Worm (Caenorhabditis elegans): ENCODE measurements around the gene F38B6.8.

F38B6.8 gene

ce11 chrX:6640570-6641199, 41.9 kb downstream of the F38B6.8 start, which contains the start of gene nhr-120:
TSS of gene nhr-120 (minus strand) at chrX:6640620.
- TF ChIP-seq irx-1 (tag; optimal IDR thresholded peaks at IDR 0.05) (no peak), nhr-90 (tag; optimal IDR thresholded peaks at IDR 0.05; ENCODE audit: poor library complexity) (no peak), unc-30 (tag; optimal IDR thresholded peaks at IDR 0.05) (no peak), hpl-2 (GFP tag; optimal IDR thresholded peaks at IDR 0.05) (no peak), efl-1 (optimal IDR thresholded peaks at IDR 0.05) (no peak), efl-1 (GFP tag; optimal IDR thresholded peaks at IDR 0.05 in 1 of 2) (peak in 1 of 2 experiments; percentile 46), nhr-28 (tag; optimal IDR thresholded peaks at IDR 0.05) (no peak), unc-62 (GFP tag; optimal IDR thresholded peaks at IDR 0.05) (no peak), C34B4.2 (tag; optimal IDR thresholded peaks at IDR 0.05) (no peak), elt-3 (tag; optimal IDR thresholded peaks at IDR 0.05) (peak in 1 of 6 experiments; percentile 57), blmp-1 (tag; optimal IDR thresholded peaks at IDR 0.05) (peak; percentile 70), unc-130 (tag; optimal IDR thresholded peaks at IDR 0.05) (no peak), Y116A8C.19 (tag; optimal IDR thresholded peaks at IDR 0.05; ENCODE audit: borderline replicate concordance) (no peak), jun-1 (tag; optimal IDR thresholded peaks at IDR 0.05) (no peak), nhr-76 (tag; optimal IDR thresholded peaks at IDR 0.05) (no peak), skn-1 (tag; optimal IDR thresholded peaks at IDR 0.05) (no peak)

ce11 chrX:6638985-6639573, 43.5 kb downstream of the F38B6.8 start:
- TF ChIP-seq nhr-20 (tag; optimal IDR thresholded peaks at IDR 0.05) (peak; percentile 71), swsn-7 (tag; optimal IDR thresholded peaks at IDR 0.05) (no peak), elt-2 (tag; optimal IDR thresholded peaks at IDR 0.05) (peak; percentile 50), elt-3 (tag; optimal IDR thresholded peaks at IDR 0.05) (peak in 2 of 6 experiments; percentile 35 to 80), unc-30 (tag; optimal IDR thresholded peaks at IDR 0.05) (no peak), pag-3 (tag; optimal IDR thresholded peaks at IDR 0.05; ENCODE audit: borderline replicate concordance, insufficient read depth) (no peak), snu-23 (GFP tag; optimal IDR thresholded peaks at IDR 0.05) (peak; percentile 50), xbp-1 (tag; optimal IDR thresholded peaks at IDR 0.05) (no peak), unc-130 (tag; optimal IDR thresholded peaks at IDR 0.05) (no peak), nhr-11 (tag; optimal IDR thresholded peaks at IDR 0.05) (no peak), ztf-4 (tag; optimal IDR thresholded peaks at IDR 0.05) (no peak), jun-1 (tag; optimal IDR thresholded peaks at IDR 0.05) (no peak), alr-1 (tag; optimal IDR thresholded peaks at IDR 0.05; ENCODE audit: borderline replicate concordance) (no peak), nhr-19 (GFP tag; conservative IDR thresholded peaks at IDR 0.05) (peak; percentile 34; the same call in 1 of the 2 replicates), hlh-4 (tag; optimal IDR thresholded peaks at IDR 0.05) (no peak), nhr-47 (tag; optimal IDR thresholded peaks at IDR 0.05) (no peak), nhr-237 (tag; optimal IDR thresholded peaks at IDR 0.05) (no peak), sptf-1 (tag; optimal IDR thresholded peaks at IDR 0.05) (no peak), nhr-71 (tag; optimal IDR thresholded peaks at IDR 0.05) (peak; percentile 50), lin-14 (GFP tag; optimal IDR thresholded peaks at IDR 0.05) (peak; percentile 56), nhr-90 (tag; optimal IDR thresholded peaks at IDR 0.05; ENCODE audit: poor library complexity) (peak; percentile 31), nhr-85 (tag) (peak; percentile 82), tbx-2 (tag; optimal IDR thresholded peaks at IDR 0.05) (peak; percentile 17), lin-35 (GFP tag; optimal IDR thresholded peaks at IDR 0.05) (peak in 1 of 2 experiments; percentile 52), unc-62 (GFP tag; optimal IDR thresholded peaks at IDR 0.05) (no peak), blmp-1 (tag; optimal IDR thresholded peaks at IDR 0.05) (peak; percentile 73), ceh-63 (GFP tag; optimal IDR thresholded peaks at IDR 0.05) (no peak), isw-1 (GFP tag; IDR thresholded peaks at IDR 0.05) (no peak), lsy-2 (tag; optimal IDR thresholded peaks at IDR 0.05) (peak in 1 of 2 experiments; percentile 4)

ce11 chrX:6637933-6638332, 44.6 kb downstream of the F38B6.8 start:
- no peak for TF ChIP-seq nhr-12 (tag; optimal IDR thresholded peaks at IDR 0.05)
- no peak for TF ChIP-seq unc-130 (tag; optimal IDR thresholded peaks at IDR 0.05)
- TF ChIP-seq snpc-4 (tag; optimal IDR thresholded peaks at IDR 0.05), result no peak
- no peak for TF ChIP-seq egl-13 (tag; optimal IDR thresholded peaks at IDR 0.05)
- no peak for TF ChIP-seq nhr-28 (tag; optimal IDR thresholded peaks at IDR 0.05)
- no peak for TF ChIP-seq grh-1 (GFP tag; IDR thresholded peaks at IDR 0.05)
- TF ChIP-seq C34B4.2 (tag; optimal IDR thresholded peaks at IDR 0.05), result no peak
- TF ChIP-seq tlp-1 (tag; optimal IDR thresholded peaks at IDR 0.05), result no peak
- no peak for TF ChIP-seq unc-62 (GFP tag; optimal IDR thresholded peaks at IDR 0.05)
- TF ChIP-seq dpl-1 (GFP tag; optimal IDR thresholded peaks at IDR 0.05), result no peak
- no peak for TF ChIP-seq lin-14 (GFP tag; optimal IDR thresholded peaks at IDR 0.05)
